Fruit fly (Drosophila melanogaster): ENCODE results near the gene bigmax.

- TF ChIP-seq CG32264 (GFP tag; optimal IDR thresholded peaks at IDR 0.05) (no peak), psq (GFP tag; optimal IDR thresholded peaks at IDR 0.05) (no peak), Hr78 (GFP tag; optimal IDR thresholded peaks at IDR 0.05) (no peak), fru (GFP tag; optimal IDR thresholded peaks at IDR 0.05) (no peak), Abd-B (GFP tag; optimal IDR thresholded peaks at IDR 0.05) (no peak), Mio (GFP tag; optimal IDR thresholded peaks at IDR 0.05) (no peak), woc (GFP tag; optimal IDR thresholded peaks at IDR 0.05) (no peak), ey (GFP tag; optimal IDR thresholded peaks at IDR 0.05) (no peak), sage (GFP tag; optimal IDR thresholded peaks at IDR 0.05) (no peak), dmrt93B (GFP tag; optimal IDR thresholded peaks at IDR 0.05) (no peak), foxo (GFP tag; optimal IDR thresholded peaks at IDR 0.05) (no peak), lola (GFP tag; optimal IDR thresholded peaks at IDR 0.05) (no peak), Myc (optimal IDR thresholded peaks at IDR 0.05) (no peak)
Measured at dm6 chr3R:27238438-27239301, 49.7 kb downstream of the bigmax start, which contains the start of the genes CG31064 and PolA2.
